Worm (Caenorhabditis elegans) whole organism, early embryonic: ENCODE data around the gene H14A12.5.

ENCODE experiments used
- ama-1 ChIP-seq: fragments of 150-350 bp; optimal IDR thresholded peaks from 2 replicates; lab custom pipeline; 2014
- ceh-13 ChIP-seq: fragments of 200-800 bp; sonication (Bioruptor generic); optimal IDR thresholded peaks from 2 replicates; lab custom pipeline; 2018; ENCODE audit warnings: mild to moderate bottlenecking, missing genetic modification characterization, missing compliant biosample characterization
- ets-7 ChIP-seq: sonication (generic microtip); optimal IDR thresholded peaks from 2 replicates; lab custom pipeline; 2016; ENCODE audit warnings: missing genotype, missing genetic modification characterization, missing compliant biosample characterization
- flt-1 ChIP-seq: fragments of 200-800 bp; sonication (Bioruptor generic); IDR thresholded peaks from 2 replicates; pipeline ENCODE4 v1.3.6; 2022; ENCODE audit warnings: missing genetic modification characterization, missing compliant biosample characterization

- TF ChIP-seq flt-1 (GFP tag; lab: Robert Waterston, UW), result no peak
- TF ChIP-seq ets-7 (tag; lab: Kevin White, UChicago), result no peak
- no peak for TF ChIP-seq ama-1 (lab: Kevin White, UChicago)
- no peak for TF ChIP-seq ceh-13 (GFP tag; lab: Kevin White, UChicago)
Measured at ce11 chrIII:7456640-7457039, 12.2 kb downstream of the H14A12.5 start, which contains the start of gene Y69F12A.1.
